Fruit fly (Drosophila melanogaster): ENCODE data around the gene CG10283.

DNA sequence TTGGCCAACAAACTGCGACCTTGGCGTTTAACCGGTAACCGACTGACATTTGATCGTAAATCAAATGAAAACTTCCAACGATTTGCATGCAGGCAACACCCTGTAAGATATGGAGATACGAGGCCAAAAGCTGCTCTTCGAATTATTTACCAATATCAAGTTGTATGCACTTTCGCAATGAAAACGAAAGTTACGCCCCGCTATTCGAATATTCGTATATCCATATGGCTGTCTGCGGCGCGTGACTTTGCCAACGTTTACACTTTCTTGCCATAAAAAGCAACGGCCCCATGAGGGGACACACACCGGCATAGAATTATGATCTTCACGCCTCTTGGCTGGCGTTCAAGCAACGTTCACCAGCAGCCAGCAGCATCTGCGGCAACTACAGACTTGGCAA is 37.9 kb upstream of the CG10283 start:
- TF ChIP-seq CG8478 (optimal IDR thresholded peaks at IDR 0.05) (no peak), CTCF (optimal IDR thresholded peaks at IDR 0.05) (no peak)

All from S2 (cell line).